Fruit fly (Drosophila melanogaster): ENCODE measurements around the gene Ets65A.

Gene Ets65A

DNA sequence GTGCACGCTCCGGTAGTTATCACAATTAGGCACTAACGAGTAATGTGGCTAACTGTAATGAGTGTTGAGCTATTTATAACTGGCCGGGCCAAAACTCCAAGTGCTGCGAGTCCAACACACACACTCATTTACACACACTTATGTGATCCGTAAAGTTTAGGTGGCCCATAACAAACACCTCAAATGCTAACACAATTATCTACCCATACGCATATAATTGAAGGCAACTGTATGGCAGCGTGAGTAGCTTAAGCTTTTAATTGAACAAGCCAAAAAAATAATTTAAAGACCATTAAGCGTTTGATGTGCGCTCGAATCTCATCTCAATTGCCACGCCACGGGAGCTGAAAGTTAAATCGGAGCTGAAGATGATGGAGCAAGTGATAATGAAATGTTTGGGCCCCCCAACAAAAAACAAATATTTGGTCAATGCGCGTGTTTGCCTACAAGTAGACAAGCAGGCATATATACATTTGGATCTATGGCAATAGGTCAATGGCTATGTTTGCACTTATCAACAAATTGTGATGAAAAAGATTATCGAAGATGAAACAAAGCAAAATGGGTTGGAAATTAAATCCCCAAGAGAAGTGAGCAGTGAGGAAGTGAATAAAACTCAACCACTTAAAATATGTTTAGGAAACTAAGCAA, 42.6 kb downstream of the Ets65A start, which contains the start of gene Cpr65Av (continued):
- TF ChIP-seq CG42726 (GFP tag; IDR thresholded peaks at IDR 0.05; ENCODE audit: partially characterized antibody) (no peak), GATAe (GFP tag; conservative IDR thresholded peaks at IDR 0.05) (no peak), grau (tag; optimal IDR thresholded peaks at IDR 0.05) (no peak), Bteb2 (GFP tag; optimal IDR thresholded peaks at IDR 0.05) (no peak), wek (GFP tag; optimal IDR thresholded peaks at IDR 0.05) (peak; percentile 50), Abd-B (GFP tag; optimal IDR thresholded peaks at IDR 0.05) (no peak), usp (GFP tag; optimal IDR thresholded peaks at IDR 0.05) (no peak), CG15269 (tag; optimal IDR thresholded peaks at IDR 0.05) (peak; percentile 10), CG1603 (tag; optimal IDR thresholded peaks at IDR 0.05) (peak; percentile 48), eve (GFP tag; optimal IDR thresholded peaks at IDR 0.05) (peak in 1 of 2 experiments; percentile 21), CG31441 (GFP tag; IDR thresholded peaks at IDR 0.05) (0 out of 2 replicates have a peak, but pooled peaks have one; percentile 12), Hr51 (GFP tag; optimal IDR thresholded peaks at IDR 0.05) (peak in 1 of 2 experiments; percentile 43), fd96Cb (tag; optimal IDR thresholded peaks at IDR 0.05) (no peak), Eip74EF (GFP tag; optimal IDR thresholded peaks at IDR 0.05) (peak in 1 of 2 experiments; percentile 11), CG17359 (tag; optimal IDR thresholded peaks at IDR 0.05) (peak; percentile 40), Adf1 (GFP tag; IDR thresholded peaks at IDR 0.05) (no peak), HmgD (GFP tag; optimal IDR thresholded peaks at IDR 0.05) (no peak), Sry-β (GFP tag; optimal IDR thresholded peaks at IDR 0.05) (no peak), YL-1 (GFP tag; optimal IDR thresholded peaks at IDR 0.05) (no peak), jumu (GFP tag; optimal IDR thresholded peaks at IDR 0.05) (no peak), chif (GFP tag; optimal IDR thresholded peaks at IDR 0.05) (peak in 1 of 2 experiments; percentile 13), CG1647 (GFP tag; optimal IDR thresholded peaks at IDR 0.05) (no peak), HLH4C (GFP tag; IDR thresholded peaks at IDR 0.05; ENCODE audit: partially characterized antibody) (no peak), sd (tag; optimal IDR thresholded peaks at IDR 0.05) (peak; percentile 15), Nf-YA (GFP tag; IDR thresholded peaks at IDR 0.05) (peak; percentile 33; the same call in 1 of the 2 replicates), dmrt99B (tag; optimal IDR thresholded peaks at IDR 0.05) (peak; percentile 59), nau (GFP tag; optimal IDR thresholded peaks at IDR 0.05) (peak; percentile 3), lbe (GFP tag; optimal IDR thresholded peaks at IDR 0.05) (no peak), CG13624 (GFP tag; optimal IDR thresholded peaks at IDR 0.05) (no peak), phol (tag; optimal IDR thresholded peaks at IDR 0.05) (no peak), sob (GFP tag; IDR thresholded peaks at IDR 0.05) (no peak), CG11085 (GFP tag; IDR thresholded peaks at IDR 0.05) (no peak), Atf-2 (GFP tag; optimal IDR thresholded peaks at IDR 0.05) (no peak), br (optimal IDR thresholded peaks at IDR 0.05) (no peak), pb (GFP tag; optimal IDR thresholded peaks at IDR 0.05) (no peak), CG10543 (GFP tag; optimal IDR thresholded peaks at IDR 0.05) (no peak), Ptx1 (GFP tag; IDR thresholded peaks at IDR 0.05) (no peak), CG15514 (GFP tag; optimal IDR thresholded peaks at IDR 0.05) (no peak), Tbp (GFP tag; optimal IDR thresholded peaks at IDR 0.05) (no peak)
